Worm (Caenorhabditis elegans) whole organism, L3 larva: ENCODE results near the gene sid-5.

Experiments
- aly-2 ChIP-seq: fragments of 150-350 bp; optimal IDR thresholded peaks from 2 replicates; lab custom pipeline; 2014; ENCODE audit warnings: missing biosample characterization, missing genetic modification characterization
- ceh-28 ChIP-seq: fragments of 150-350 bp; optimal IDR thresholded peaks from 2 replicates; lab custom pipeline; 2014; ENCODE audit warnings: missing biosample characterization, missing genetic modification reagents, missing genetic modification characterization
- ceh-82 ChIP-seq: fragments of 150-350 bp; optimal IDR thresholded peaks from 2 replicates; lab custom pipeline; 2014; ENCODE audit warnings: missing biosample characterization, missing genetic modification characterization
- elt-2 ChIP-seq: sonication (generic microtip); optimal IDR thresholded peaks from 2 replicates; lab custom pipeline; 2016; ENCODE audit warnings: missing genetic modification reagents, mild to moderate bottlenecking, missing genetic modification characterization, missing compliant biosample characterization
- nhr-11 ChIP-seq: fragments of 150-350 bp; optimal IDR thresholded peaks from 2 replicates; lab custom pipeline; 2014; ENCODE audit warnings: missing biosample characterization, missing genetic modification characterization
- nhr-237 ChIP-seq: fragments of 150-350 bp; optimal IDR thresholded peaks from 2 replicates; lab custom pipeline; 2014; ENCODE audit warnings: missing biosample characterization, missing genetic modification characterization
- zag-1 ChIP-seq: fragments of 150-350 bp; optimal IDR thresholded peaks from 2 replicates; lab custom pipeline; 2014; ENCODE audit warnings: missing biosample characterization, missing genetic modification characterization

- no peak for TF ChIP-seq nhr-237
- TF ChIP-seq ceh-82 (tag; lab: Kevin White, UChicago): no peak
- no peak for TF ChIP-seq nhr-11 (tag; lab: Kevin White, UChicago)
- TF ChIP-seq elt-2: no peak
- no peak for TF ChIP-seq ceh-28 (tag; lab: Kevin White, UChicago)
- no peak for TF ChIP-seq aly-2 (tag; lab: Kevin White, UChicago)
- TF ChIP-seq zag-1 (tag; lab: Kevin White, UChicago): no peak
These were observed 47.7 kb upstream of the sid-5 start for ce11 chrX:6856793-6857192.
